Worm (Caenorhabditis elegans) whole organism, late embryonic: ENCODE data around the gene prdh-1.

Source experiments
- C38D4.7 ChIP-seq: fragments of 200-800 bp; sonication (Bioruptor generic); optimal IDR thresholded peaks from 2 replicates; lab custom pipeline; 2018; ENCODE audit warnings: mild to moderate bottlenecking, missing genetic modification characterization, moderate library complexity, missing compliant biosample characterization
- ceh-22 ChIP-seq: sonication (generic microtip); optimal IDR thresholded peaks from 2 replicates; lab custom pipeline; 2017; ENCODE audit warnings: missing biosample characterization, missing genetic modification characterization
- ceh-9 ChIP-seq: sonication (generic microtip); optimal IDR thresholded peaks from 2 replicates; lab custom pipeline; 2016; ENCODE audit warnings: mild to moderate bottlenecking, missing genetic modification characterization, inconsistent platforms, missing compliant biosample characterization
- elt-2 ChIP-seq: sonication (generic microtip); optimal IDR thresholded peaks from 2 replicates; lab custom pipeline; 2016; ENCODE audit warnings: missing genetic modification reagents, missing genetic modification characterization, missing compliant biosample characterization
- mec-3 ChIP-seq: sonication (generic microtip); optimal IDR thresholded peaks from 2 replicates; lab custom pipeline; 2016; ENCODE audit warnings: borderline replicate concordance, missing genetic modification characterization, missing compliant biosample characterization
- nfya-1 ChIP-seq: sonication (generic microtip); optimal IDR thresholded peaks from 2 replicates; lab custom pipeline; 2017; ENCODE audit warnings: missing genetic modification characterization, mild to moderate bottlenecking, missing compliant biosample characterization, antibody characterized with exemption, moderate library complexity
- pag-3 ChIP-seq: sonication (generic microtip); optimal IDR thresholded peaks from 2 replicates; lab custom pipeline; 2016; ENCODE audit warnings: missing compliant biosample characterization, missing genetic modification characterization, borderline replicate concordance
- pha-4 ChIP-seq: fragments of 150-350 bp; optimal IDR thresholded peaks from 2 replicates; lab custom pipeline; 2018; ENCODE audit warnings: missing biosample characterization, missing genetic modification reagents, missing genetic modification characterization
- pqm-1 ChIP-seq: sonication (generic microtip); optimal IDR thresholded peaks from 2 replicates; lab custom pipeline; 2016; ENCODE audit warnings: missing genetic modification characterization, missing compliant biosample characterization

DNA sequence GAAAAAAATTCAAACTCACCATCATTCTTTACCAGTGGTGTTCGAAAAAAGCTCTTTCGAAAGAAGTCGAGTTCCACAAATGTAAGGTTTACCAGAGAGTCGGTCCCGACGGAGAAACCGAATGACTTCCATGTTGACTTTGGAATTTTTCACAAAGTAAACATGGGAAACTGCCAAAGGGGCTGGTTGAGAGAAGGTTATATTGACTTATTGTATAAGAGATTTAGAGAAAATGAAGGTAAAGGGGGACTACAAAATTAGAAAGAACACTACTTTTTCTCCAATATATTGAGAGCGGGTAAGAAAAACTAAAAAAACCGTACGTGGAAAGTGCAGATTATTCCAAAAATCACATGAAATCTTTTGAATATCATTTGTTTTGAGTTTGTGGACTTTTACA, 11.2 kb downstream of the prdh-1 start, which contains the start of gene vamp-8:
- TF ChIP-seq pha-4 (tag; lab: Kevin White, UChicago): no peak
- TF ChIP-seq elt-2: no peak
- no peak for TF ChIP-seq ceh-22 (tag; lab: Kevin White, UChicago)
- no peak for TF ChIP-seq C38D4.7 (GFP tag; lab: Kevin White, UChicago)
- TF ChIP-seq ceh-9: no peak
- TF ChIP-seq nfya-1 (tag; lab: Kevin White, UChicago): no peak
- no peak for TF ChIP-seq pqm-1
- TF ChIP-seq pag-3 (tag; lab: Kevin White, UChicago): no peak
- no peak for TF ChIP-seq mec-3 (tag; lab: Kevin White, UChicago)
